Fruit fly (Drosophila melanogaster) S2 (cell line): Measurements from ENCODE around the gene Lsp2.

ENCODE experiments used
- CG8478 ChIP-seq: fragments of >200 bp; optimal IDR thresholded peaks from 2 replicates; lab custom pipeline; 2018
- CTCF ChIP-seq, 2 experiments: fragments of >200 bp; optimal IDR thresholded peaks; 2 replicates each; lab custom pipeline; 2018

dm6 chr3L:12177301-12177700 is 48.1 kb downstream of the Lsp2 start, which contains the start of gene CAH2:
- TF ChIP-seq CTCF (optimal IDR thresholded peaks at IDR 0.05; lab: Kevin White, UChicago): no peak
- no peak for TF ChIP-seq CG8478 (lab: Kevin White, UChicago)
